Worm (Caenorhabditis elegans) whole organism, L2 larva: Measurements from ENCODE around the gene dct-11.

ENCODE experiments used
- C34F6.9 ChIP-seq: fragments of 150-350 bp; optimal IDR thresholded peaks from 2 replicates; lab custom pipeline; 2014; ENCODE audit warnings: missing biosample characterization, missing genetic modification characterization
- F13H6.1 ChIP-seq: sonication (generic microtip); optimal IDR thresholded peaks from 2 replicates; lab custom pipeline; 2016; ENCODE audit warnings: missing genetic modification characterization, missing compliant biosample characterization
- R02D3.7 ChIP-seq: fragments of 150-350 bp; optimal IDR thresholded peaks from 2 replicates; lab custom pipeline; 2014; ENCODE audit warnings: missing biosample characterization, missing genetic modification characterization
- Y55F3AM.14 ChIP-seq: fragments of 200-800 bp; sonication (Bioruptor generic); optimal IDR thresholded peaks from 2 replicates; lab custom pipeline; 2018; ENCODE audit warnings: mild to moderate bottlenecking, missing genetic modification characterization, missing compliant biosample characterization
- blmp-1 ChIP-seq: sonication (generic microtip); optimal IDR thresholded peaks from 2 replicates; lab custom pipeline; 2017; ENCODE audit warnings: missing genetic modification characterization, mild to moderate bottlenecking, missing compliant biosample characterization, antibody characterized with exemption, moderate library complexity; ENCODE audit not compliant: insufficient read depth
- crh-2 ChIP-seq: sonication (generic microtip); optimal IDR thresholded peaks from 2 replicates; lab custom pipeline; 2017; ENCODE audit warnings: missing biosample characterization, missing genetic modification characterization
- egl-27 ChIP-seq: sonication (generic microtip); optimal IDR thresholded peaks from 3 replicates; lab custom pipeline; 2017; ENCODE audit warnings: missing biosample characterization, missing genetic modification reagents, missing genetic modification characterization
- elt-3 ChIP-seq: sonication (generic microtip); optimal IDR thresholded peaks from 2 replicates; lab custom pipeline; 2017; ENCODE audit warnings: missing biosample characterization, missing genetic modification characterization
- fos-1 ChIP-seq: fragments of 150-350 bp; optimal IDR thresholded peaks from 2 replicates; lab custom pipeline; 2014; ENCODE audit warnings: missing biosample characterization, missing genetic modification characterization
- gmeb-1 ChIP-seq: fragments of 150-350 bp; optimal IDR thresholded peaks from 2 replicates; lab custom pipeline; 2014; ENCODE audit warnings: missing biosample characterization, missing genetic modification characterization
- lin-11 ChIP-seq: fragments of 150-350 bp; sonication (generic microtip); optimal IDR thresholded peaks from 2 replicates; lab custom pipeline; 2014; ENCODE audit warnings: missing biosample characterization, missing genetic modification characterization, inconsistent platforms, mixed read lengths
- lin-13 ChIP-seq: fragments of 150-350 bp; optimal IDR thresholded peaks from 2 replicates; lab custom pipeline; 2014; ENCODE audit warnings: missing biosample characterization, missing genetic modification reagents, missing genetic modification characterization
- lin-39 ChIP-seq: fragments of 150-350 bp; optimal IDR thresholded peaks from 2 replicates; lab custom pipeline; 2014; ENCODE audit warnings: missing biosample characterization, missing genetic modification reagents, missing genetic modification characterization
- lsy-2 ChIP-seq, 2 experiments: fragments of 150-350 bp in 1 of 2; sonication (generic microtip) in 1 of 2; optimal IDR thresholded peaks; 2 replicates each; lab custom pipeline; 2014 to 2017; ENCODE audit warnings: missing biosample characterization in 2 of 2, missing genetic modification characterization in 2 of 2
- mab-5 ChIP-seq: fragments of 150-350 bp; optimal IDR thresholded peaks from 2 replicates; lab custom pipeline; 2014; ENCODE audit warnings: missing biosample characterization, missing genetic modification characterization
- mdl-1 ChIP-seq, 2 experiments: fragments of 150-350 bp in 1 of 2; sonication (generic microtip) in 1 of 2; optimal IDR thresholded peaks; 2 replicates each; lab custom pipeline; 2017; ENCODE audit warnings: missing biosample characterization in 2 of 2, missing genetic modification characterization in 2 of 2
- nhr-10 ChIP-seq: sonication (generic microtip); optimal IDR thresholded peaks from 2 replicates; lab custom pipeline; 2017; ENCODE audit warnings: missing biosample characterization, missing genetic modification characterization
- nhr-12 ChIP-seq: fragments of 150-350 bp; optimal IDR thresholded peaks from 2 replicates; lab custom pipeline; 2014; ENCODE audit warnings: missing biosample characterization, missing genetic modification characterization
- nhr-129 ChIP-seq: fragments of 150-350 bp; optimal IDR thresholded peaks from 2 replicates; lab custom pipeline; 2014; ENCODE audit warnings: missing biosample characterization, missing genetic modification characterization
- nhr-21 ChIP-seq: fragments of 150-350 bp; optimal IDR thresholded peaks from 2 replicates; lab custom pipeline; 2014; ENCODE audit warnings: missing biosample characterization, missing genetic modification characterization
- nhr-23 ChIP-seq: fragments of 150-350 bp; optimal IDR thresholded peaks from 2 replicates; lab custom pipeline; 2014; ENCODE audit warnings: missing biosample characterization, missing genetic modification reagents, missing genetic modification characterization
- nhr-25 ChIP-seq: fragments of 150-350 bp; sonication (generic microtip); optimal IDR thresholded peaks from 3 replicates; lab custom pipeline; 2014; ENCODE audit warnings: missing biosample characterization, missing genetic modification characterization
- nhr-6 ChIP-seq: fragments of 150-350 bp; optimal IDR thresholded peaks from 2 replicates; lab custom pipeline; 2014; ENCODE audit warnings: missing biosample characterization, missing genetic modification characterization
- peb-1 ChIP-seq: fragments of 150-350 bp; optimal IDR thresholded peaks from 2 replicates; lab custom pipeline; 2014; ENCODE audit warnings: missing biosample characterization, missing genetic modification characterization
- sem-4 ChIP-seq: fragments of 150-350 bp; optimal IDR thresholded peaks from 2 replicates; lab custom pipeline; 2014; ENCODE audit warnings: missing biosample characterization, missing genetic modification reagents, missing genetic modification characterization
- sma-3 ChIP-seq: sonication (generic microtip); optimal IDR thresholded peaks from 2 replicates; lab custom pipeline; 2016; ENCODE audit warnings: missing genetic modification reagents, missing genetic modification characterization, missing compliant biosample characterization
- sma-9 ChIP-seq, 2 experiments: fragments of 150-350 bp in 1 of 2; sonication (generic microtip) in 1 of 2; optimal IDR thresholded peaks; 2 replicates each; lab custom pipeline; 2014 to 2016; ENCODE audit warnings: missing genetic modification characterization in 2 of 2, mild to moderate bottlenecking in 1 of 2, missing biosample characterization in 1 of 2, missing compliant biosample characterization in 1 of 2, missing genetic modification reagents in 1 of 2, moderate library complexity in 1 of 2
- unc-39 ChIP-seq: fragments of 150-350 bp; optimal IDR thresholded peaks from 2 replicates; lab custom pipeline; 2014; ENCODE audit warnings: missing biosample characterization, missing genetic modification characterization
- unc-55 ChIP-seq: fragments of 150-350 bp; sonication (generic microtip); optimal IDR thresholded peaks from 3 replicates; lab custom pipeline; 2014; ENCODE audit warnings: missing biosample characterization, missing genetic modification reagents, missing genetic modification characterization
- unc-62 ChIP-seq: fragments of 150-350 bp; optimal IDR thresholded peaks from 2 replicates; lab custom pipeline; 2014; ENCODE audit warnings: missing biosample characterization, missing genetic modification reagents, missing genetic modification characterization
- zag-1 ChIP-seq: fragments of 150-350 bp; optimal IDR thresholded peaks from 2 replicates; lab custom pipeline; 2014; ENCODE audit warnings: missing biosample characterization, missing genetic modification characterization
- ztf-4 ChIP-seq: fragments of 150-350 bp; optimal IDR thresholded peaks from 2 replicates; lab custom pipeline; 2014; ENCODE audit warnings: missing biosample characterization, missing genetic modification characterization

dct-11 gene

ce11 chrX:5818176-5818575, 21.4 kb downstream of the dct-11 start:
- TF ChIP-seq R02D3.7 (tag; lab: Kevin White, UChicago) (no peak), nhr-21 (tag; lab: Kevin White, UChicago) (peak; percentile 51), F13H6.1 (tag; lab: Kevin White, UChicago) (peak; percentile 6)
- TF ChIP-seq, all 48 proteins: peak for 2

- TF ChIP-seq egl-27 (no peak), unc-55 (GFP tag; lab: Kevin White, UChicago) (peak; percentile 70)
These were observed 22.5 kb downstream of the dct-11 start for ce11 chrX:5817078-5817477.

- no peak for TF ChIP-seq lin-11 (tag; lab: Kevin White, UChicago)
- peak; percentile 64 for TF ChIP-seq mab-5
- peak; percentile 49 for TF ChIP-seq lin-39 (tag; lab: Kevin White, UChicago)
- peak; percentile 56 for TF ChIP-seq zag-1 (tag; lab: Kevin White, UChicago)
- no peak for TF ChIP-seq sma-9 (GFP tag; optimal IDR thresholded peaks at IDR 0.05; lab: Kevin White, UChicago)
- no peak for TF ChIP-seq sma-9 (tag; optimal IDR thresholded peaks at IDR 0.05; lab: Kevin White, UChicago)
- TF ChIP-seq unc-55 (GFP tag; lab: Kevin White, UChicago), result peak; percentile 69
- peak in 1 of 2 experiments; percentile 3 for TF ChIP-seq lsy-2 (tag; optimal IDR thresholded peaks at IDR 0.05; lab: Kevin White, UChicago)
- no peak for TF ChIP-seq mdl-1 (tag; optimal IDR thresholded peaks at IDR 0.05; lab: Kevin White, UChicago)
- peak; percentile 73 for TF ChIP-seq F13H6.1 (tag; lab: Kevin White, UChicago)
- TF ChIP-seq sem-4 (tag; lab: Kevin White, UChicago), result peak; percentile 43
- TF ChIP-seq C34F6.9, result peak; percentile 23
- TF ChIP-seq unc-39 (tag; lab: Kevin White, UChicago), result no peak
- peak; percentile 32 for TF ChIP-seq Y55F3AM.14 (GFP tag; lab: Kevin White, UChicago)
- no peak for TF ChIP-seq peb-1 (tag; lab: Kevin White, UChicago)
- TF ChIP-seq crh-2 (tag; lab: Kevin White, UChicago), result peak; percentile 17
These were observed 23.2 kb downstream of the dct-11 start for ce11 chrX:5816346-5816745.

ce11 chrX:5815343-5815742, 24.2 kb downstream of the dct-11 start:
- TF ChIP-seq egl-27 (no peak), lsy-2 (tag; optimal IDR thresholded peaks at IDR 0.05; lab: Kevin White, UChicago) (peak in 1 of 2 experiments; percentile 7), nhr-25 (tag; lab: Kevin White, UChicago) (no peak), unc-62 (GFP tag; lab: Kevin White, UChicago) (no peak), F13H6.1 (tag; lab: Kevin White, UChicago) (peak; percentile 75), nhr-23 (tag; lab: Kevin White, UChicago) (no peak), peb-1 (tag; lab: Kevin White, UChicago) (no peak), mab-5 (peak; percentile 87), R02D3.7 (tag; lab: Kevin White, UChicago) (no peak), nhr-6 (no peak), elt-3 (no peak), nhr-12 (no peak), sma-3 (GFP tag; lab: Kevin White, UChicago) (no peak), sem-4 (tag; lab: Kevin White, UChicago) (peak; percentile 46), sma-9 (GFP tag; optimal IDR thresholded peaks at IDR 0.05; lab: Kevin White, UChicago) (peak; percentile 0), sma-9 (tag; optimal IDR thresholded peaks at IDR 0.05; lab: Kevin White, UChicago) (no peak), unc-39 (tag; lab: Kevin White, UChicago) (no peak), fos-1 (tag; lab: Kevin White, UChicago) (no peak), nhr-129 (tag; lab: Kevin White, UChicago) (no peak)

- TF ChIP-seq nhr-23 (tag; lab: Kevin White, UChicago) (no peak), nhr-25 (tag; lab: Kevin White, UChicago) (peak; percentile 17), sma-3 (GFP tag; lab: Kevin White, UChicago) (no peak), Y55F3AM.14 (GFP tag; lab: Kevin White, UChicago) (no peak), blmp-1 (peak; percentile 24), elt-3 (no peak), lin-13 (no peak), zag-1 (tag; lab: Kevin White, UChicago) (no peak), ztf-4 (tag; lab: Kevin White, UChicago) (no peak), R02D3.7 (tag; lab: Kevin White, UChicago) (no peak), gmeb-1 (tag; lab: Kevin White, UChicago) (no peak), unc-55 (GFP tag; lab: Kevin White, UChicago) (no peak), nhr-10 (tag; lab: Kevin White, UChicago) (no peak), crh-2 (tag; lab: Kevin White, UChicago) (no peak)
- TF ChIP-seq, all 48 proteins: peak for 2
These were observed 25.2 kb downstream of the dct-11 start for ce11 chrX:5814342-5814741.
